Fruit fly (Drosophila melanogaster): ENCODE data around the gene tho2.

tho2 gene

DNA sequence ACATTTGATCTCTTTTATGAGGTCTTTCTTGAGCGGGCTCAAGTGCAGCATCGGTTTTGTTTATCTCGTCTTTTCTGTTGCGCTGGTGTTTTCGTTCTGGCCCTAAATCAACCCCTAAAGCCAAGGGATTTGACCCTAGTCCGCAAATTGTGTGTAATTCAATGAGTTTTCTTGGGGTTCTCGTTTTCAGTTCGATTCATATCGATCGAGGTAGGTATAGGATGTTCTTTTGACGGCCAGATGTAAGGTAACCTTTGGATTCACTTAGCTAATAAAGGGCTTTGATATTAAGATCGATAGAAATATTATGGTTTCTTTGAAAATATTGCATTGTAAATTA lies 20.2 kb upstream of the tho2 start:
- no peak for TF ChIP-seq CG7368 (GFP tag; optimal IDR thresholded peaks at IDR 0.05)
- no peak for TF ChIP-seq Ets21C (GFP tag; optimal IDR thresholded peaks at IDR 0.05)
- no peak for TF ChIP-seq CG9139 (GFP tag; optimal IDR thresholded peaks at IDR 0.05)
- TF ChIP-seq eg (GFP tag; IDR thresholded peaks at IDR 0.05): no peak
- no peak for TF ChIP-seq achi (GFP tag; optimal IDR thresholded peaks at IDR 0.05)
- TF ChIP-seq Eip75B (GFP tag; optimal IDR thresholded peaks at IDR 0.05): no peak
- no peak for TF ChIP-seq cyc (GFP tag; optimal IDR thresholded peaks at IDR 0.05)
- no peak for TF ChIP-seq CG10669 (GFP tag; optimal IDR thresholded peaks at IDR 0.05)
- no peak for TF ChIP-seq svp (GFP tag)
- TF ChIP-seq CG16779 (tag; optimal IDR thresholded peaks at IDR 0.05): no peak
- TF ChIP-seq fd85E (GFP tag; optimal IDR thresholded peaks at IDR 0.05): no peak
- no peak for TF ChIP-seq Hr4 (GFP tag; optimal IDR thresholded peaks at IDR 0.05)

DNA sequence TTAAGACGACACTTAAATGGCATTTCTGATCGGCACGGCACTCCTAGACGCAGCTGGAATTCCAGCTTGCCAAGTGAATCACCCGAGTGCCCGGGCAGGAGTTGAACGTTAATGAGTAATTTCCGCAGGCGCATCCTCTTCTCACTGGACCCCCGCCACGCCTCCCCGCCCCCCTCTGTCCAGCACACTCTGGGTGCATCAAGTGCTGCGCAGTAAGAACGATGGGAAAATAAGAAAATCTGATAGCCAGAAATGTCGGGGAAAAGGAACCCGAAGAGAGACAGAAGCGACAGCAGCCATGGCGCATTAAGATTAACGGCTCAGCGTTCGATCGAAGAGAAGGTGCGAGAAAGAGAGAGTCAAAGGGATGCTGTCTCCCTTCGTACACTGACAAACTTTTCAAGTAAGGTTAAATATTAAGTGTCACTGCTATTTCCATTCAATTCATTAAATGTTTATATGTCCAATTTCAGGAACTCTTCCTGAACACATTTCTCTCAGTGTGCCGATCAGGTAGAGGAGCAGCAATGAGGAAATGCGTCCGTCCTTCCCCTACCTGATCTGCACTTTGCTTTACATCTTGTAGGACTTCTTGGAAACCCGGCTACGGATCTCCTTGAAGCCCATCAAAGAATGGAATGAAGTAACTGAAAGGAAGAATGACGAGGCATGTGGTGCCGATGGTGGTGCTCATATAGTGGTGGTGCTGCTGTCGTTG lies 19.7 kb upstream of the tho2 start:
- TF ChIP-seq CG15336 (GFP tag; IDR thresholded peaks at IDR 0.05): peak; percentile 61
- peak; percentile 91 for TF ChIP-seq CG34406 (GFP tag; optimal IDR thresholded peaks at IDR 0.05)
- peak; percentile 56; the same call in 2 of the 3 replicates for TF ChIP-seq eg (GFP tag; IDR thresholded peaks at IDR 0.05)
- TF ChIP-seq cyc (GFP tag; optimal IDR thresholded peaks at IDR 0.05): peak; percentile 96
- TF ChIP-seq Hr39 (GFP tag; optimal IDR thresholded peaks at IDR 0.05): peak; percentile 95
- peak; percentile 93 for TF ChIP-seq acj6 (GFP tag; optimal IDR thresholded peaks at IDR 0.05)
- TF ChIP-seq CG11902 (GFP tag; optimal IDR thresholded peaks at IDR 0.05): peak; percentile 84
- peak; percentile 84 for TF ChIP-seq Lpt (GFP tag; optimal IDR thresholded peaks at IDR 0.05)
- peak; percentile 90 for TF ChIP-seq CG8319 (GFP tag; optimal IDR thresholded peaks at IDR 0.05)
- TF ChIP-seq CG6276 (GFP tag; optimal IDR thresholded peaks at IDR 0.05): peak; percentile 39
- peak; percentile 59 for TF ChIP-seq CG32006 (GFP tag; optimal IDR thresholded peaks at IDR 0.05)
- peak; percentile 94 for TF ChIP-seq esn (GFP tag; optimal IDR thresholded peaks at IDR 0.05)
- TF ChIP-seq CG10631 (GFP tag; optimal IDR thresholded peaks at IDR 0.05): peak; percentile 91
- peak; percentile 66 for TF ChIP-seq Gug (GFP tag; IDR thresholded peaks at IDR 0.05)
- TF ChIP-seq CG8119 (GFP tag; IDR thresholded peaks at IDR 0.05): peak; percentile 62; the same call in 2 of the 3 replicates
- TF ChIP-seq fd85E (GFP tag; optimal IDR thresholded peaks at IDR 0.05): peak; percentile 71
- TF ChIP-seq CG1621 (tag; optimal IDR thresholded peaks at IDR 0.05): peak; percentile 95
- TF ChIP-seq fd59A (GFP tag; optimal IDR thresholded peaks at IDR 0.05): peak; percentile 90
- TF ChIP-seq CG31627 (GFP tag; optimal IDR thresholded peaks at IDR 0.05): peak; percentile 93
- TF ChIP-seq Eip93F (GFP tag; optimal IDR thresholded peaks at IDR 0.05): peak; percentile 83
- TF ChIP-seq topi (GFP tag; optimal IDR thresholded peaks at IDR 0.05): peak; percentile 96
- TF ChIP-seq Eip78C (GFP tag): peak; percentile 98
- TF ChIP-seq ss (GFP tag; optimal IDR thresholded peaks at IDR 0.05): peak; percentile 97
- peak; percentile 88 for TF ChIP-seq achi (GFP tag; optimal IDR thresholded peaks at IDR 0.05)
- TF ChIP-seq CG6854 (GFP tag; optimal IDR thresholded peaks at IDR 0.05): peak; percentile 87
- peak; percentile 91 for TF ChIP-seq Sox14 (GFP tag; optimal IDR thresholded peaks at IDR 0.05)
- peak; percentile 97 for TF ChIP-seq CG10669 (GFP tag; optimal IDR thresholded peaks at IDR 0.05)
- peak; percentile 97 for TF ChIP-seq svp (GFP tag)
- TF ChIP-seq vri (GFP tag; optimal IDR thresholded peaks at IDR 0.05): peak; percentile 87
- peak; percentile 85 for TF ChIP-seq net (GFP tag; optimal IDR thresholded peaks at IDR 0.05)
- peak; percentile 75 for TF ChIP-seq CG16779 (tag; optimal IDR thresholded peaks at IDR 0.05)
- peak; percentile 89 for TF ChIP-seq Sox15 (GFP tag; optimal IDR thresholded peaks at IDR 0.05)
- TF ChIP-seq OdsH (GFP tag; optimal IDR thresholded peaks at IDR 0.05): peak; percentile 83
- TF ChIP-seq CG7368 (GFP tag; optimal IDR thresholded peaks at IDR 0.05): peak; percentile 86
- TF ChIP-seq dsx (GFP tag; optimal IDR thresholded peaks at IDR 0.05; ENCODE audit: poor library complexity, severe bottlenecking): peak; percentile 93
- TF ChIP-seq Hr4 (GFP tag; optimal IDR thresholded peaks at IDR 0.05): peak; percentile 24
- no peak for TF ChIP-seq Hr38 (GFP tag; optimal IDR thresholded peaks at IDR 0.05)
- TF ChIP-seq CG6808 (GFP tag; optimal IDR thresholded peaks at IDR 0.05): peak; percentile 96
- peak; percentile 90 for TF ChIP-seq CG8632 (GFP tag; optimal IDR thresholded peaks at IDR 0.05)
- peak; percentile 97 for TF ChIP-seq spab (GFP tag; optimal IDR thresholded peaks at IDR 0.05)
- peak; percentile 94 for TF ChIP-seq Sox102F (GFP tag; optimal IDR thresholded peaks at IDR 0.05)
- TF ChIP-seq salr (GFP tag; optimal IDR thresholded peaks at IDR 0.05): peak; percentile 61 to 91
- no peak for TF ChIP-seq dac (GFP tag; optimal IDR thresholded peaks at IDR 0.05)
- peak; percentile 95 for TF ChIP-seq CG6163 (GFP tag; IDR thresholded peaks at IDR 0.05)
- TF ChIP-seq Ets21C (GFP tag; optimal IDR thresholded peaks at IDR 0.05): peak; percentile 86

Data from whole organism, prepupa.